Fruit fly (Drosophila melanogaster) whole organism, embryonic: ENCODE results near the gene Surf1.

ENCODE experiments used
- Abd-B ChIP-seq: fragments of 200-800 bp; sonication (Bioruptor generic); optimal IDR thresholded peaks from 2 replicates; lab custom pipeline; 2018; ENCODE audit warnings: missing biosample characterization, mild to moderate bottlenecking, missing genetic modification characterization, moderate library complexity
- Adf1 ChIP-seq: fragments of 200-800 bp; sonication (Bioruptor generic); IDR thresholded peaks from 2 replicates; pipeline ENCODE4 v1.3.6; 2022; ENCODE audit warnings: missing biosample characterization, missing genetic modification characterization
- Awh ChIP-seq: fragments of 200-800 bp; sonication (Bioruptor generic); IDR thresholded peaks from 2 replicates; pipeline ENCODE4, ENCODE4 v1.3.6; 2022; ENCODE audit warnings: missing biosample characterization, missing genetic modification characterization
- CG11247 ChIP-seq: fragments of 200-800 bp; sonication (Bioruptor generic); IDR thresholded peaks from 2 replicates; pipeline ENCODE4 v1.3.6; 2022; ENCODE audit warnings: missing biosample characterization, missing genetic modification characterization
- CG12236 ChIP-seq: fragments of 200-800 bp; sonication (Bioruptor generic); optimal IDR thresholded peaks from 2 replicates; lab custom pipeline; 2016; ENCODE audit warnings: missing biosample characterization, missing genetic modification characterization
- CG13624 ChIP-seq: fragments of 200-800 bp; sonication (Bioruptor generic); optimal IDR thresholded peaks from 2 replicates; lab custom pipeline; 2016; ENCODE audit warnings: missing biosample characterization, missing genetic modification characterization
- CG14441 ChIP-seq: fragments of 200-800 bp; sonication (Bioruptor generic); IDR thresholded peaks from 2 replicates; pipeline ENCODE4 v1.3.6; 2022; ENCODE audit warnings: missing biosample characterization, missing genetic modification characterization
- CG1602 ChIP-seq: fragments of 200-800 bp; sonication (Bioruptor generic); optimal IDR thresholded peaks from 3 replicates; lab custom pipeline; 2016; ENCODE audit warnings: missing biosample characterization, missing genetic modification characterization
- CG17186 ChIP-seq: fragments of 200-800 bp; sonication (Bioruptor generic); optimal IDR thresholded peaks from 3 replicates; lab custom pipeline; 2017; ENCODE audit warnings: missing biosample characterization, missing genetic modification reagents, missing genetic modification characterization
- CG17385 ChIP-seq: fragments of 200-800 bp; sonication (Bioruptor generic); optimal IDR thresholded peaks from 3 replicates; lab custom pipeline; 2018; ENCODE audit warnings: missing biosample characterization, mild to moderate bottlenecking, missing genetic modification characterization
- CG18011 ChIP-seq: fragments of 200-800 bp; sonication (Bioruptor generic); optimal IDR thresholded peaks from 2 replicates; lab custom pipeline; 2017; ENCODE audit warnings: missing biosample characterization, missing genetic modification characterization, mild to moderate bottlenecking, moderate library complexity, missing genotype
- CG4707 ChIP-seq: fragments of 200-800 bp; sonication (Bioruptor generic); optimal IDR thresholded peaks from 2 replicates; lab custom pipeline; 2018; ENCODE audit warnings: missing biosample characterization, mild to moderate bottlenecking, missing genetic modification characterization, moderate library complexity
- CG6813 ChIP-seq: fragments of 200-800 bp; sonication (Bioruptor generic); optimal IDR thresholded peaks from 2 replicates; lab custom pipeline; 2017; ENCODE audit warnings: missing biosample characterization, missing genetic modification characterization, mild to moderate bottlenecking, moderate library complexity, missing genetic modification reagents
- CG8290 ChIP-seq, 3 experiments: fragments of 200-800 bp; sonication (Bioruptor generic); optimal IDR thresholded peaks; 2 replicates each; lab custom pipeline; 2016 to 2019; ENCODE audit warnings: missing biosample characterization in 3 of 3, missing genetic modification characterization in 3 of 3, mild to moderate bottlenecking in 2 of 3, moderate library complexity in 1 of 3
- CG8478 ChIP-seq: fragments of >200 bp; optimal IDR thresholded peaks from 2 replicates; lab custom pipeline; 2018
- D19B ChIP-seq: fragments of 200-800 bp; sonication (Bioruptor generic); optimal IDR thresholded peaks from 2 replicates; lab custom pipeline; 2017; ENCODE audit warnings: missing biosample characterization, mild to moderate bottlenecking, missing genetic modification characterization
- Deaf1 ChIP-seq: fragments of 200-800 bp; optimal IDR thresholded peaks from 3 replicates; lab custom pipeline; 2019; ENCODE audit warnings: missing biosample characterization, mild to moderate bottlenecking, missing genetic modification characterization, moderate library complexity
- Doc2 ChIP-seq: fragments of 200-800 bp; sonication (Bioruptor generic); IDR thresholded peaks from 2 replicates; pipeline ENCODE4 v1.3.6; 2022; ENCODE audit warnings: missing biosample characterization, missing genetic modification characterization
- Ets65A ChIP-seq: fragments of 200-800 bp; sonication (Bioruptor generic); peaks from one replicate; lab custom pipeline; 2016; ENCODE audit warnings: missing biosample characterization, missing genetic modification characterization
- Fer2 ChIP-seq: fragments of 200-800 bp; sonication (Bioruptor generic); optimal IDR thresholded peaks from 2 replicates; lab custom pipeline; 2018; ENCODE audit warnings: missing biosample characterization, mild to moderate bottlenecking, missing genetic modification characterization, moderate library complexity
- Nf-YB ChIP-seq: fragments of 200-800 bp; sonication (Bioruptor generic); optimal IDR thresholded peaks from 3 replicates; lab custom pipeline; 2019; ENCODE audit warnings: missing biosample characterization, mild to moderate bottlenecking, missing genetic modification characterization, moderate library complexity
- Six4 ChIP-seq: fragments of 200-800 bp; sonication (Bioruptor generic); optimal IDR thresholded peaks from 2 replicates; lab custom pipeline; 2016; ENCODE audit warnings: missing biosample characterization, missing genetic modification characterization
- Trl ChIP-seq, 3 experiments: fragments of >200 bp in 2 of 3; fragments of 200-800 bp in 1 of 3; sonication (Bioruptor generic) in 1 of 3; optimal IDR thresholded peaks; 2 replicates in 1 of 3; 3 replicates in 2 of 3; lab custom pipeline; 2016 to 2017; ENCODE audit warnings: missing biosample characterization in 1 of 3, missing genetic modification characterization in 1 of 3
- Xbp1 ChIP-seq: fragments of 200-800 bp; sonication (Bioruptor generic); optimal IDR thresholded peaks from 3 replicates; lab custom pipeline; 2016; ENCODE audit warnings: missing biosample characterization, mild to moderate bottlenecking, missing genetic modification characterization
- ase ChIP-seq: fragments of 200-800 bp; sonication (Bioruptor generic); IDR thresholded peaks from 3 replicates; pipeline ENCODE4 v1.3.6; 2022; ENCODE audit warnings: missing biosample characterization, missing genetic modification characterization
- chinmo ChIP-seq: fragments of 200-800 bp; sonication (Bioruptor generic); IDR thresholded peaks from 4 replicates; pipeline ENCODE4 v1.3.6; 2022; ENCODE audit warnings: missing biosample characterization, missing genetic modification characterization; ENCODE audit not compliant: partially characterized antibody
- ci ChIP-seq: fragments of 200-800 bp; sonication (Bioruptor generic); IDR thresholded peaks from 3 replicates; pipeline ENCODE4 v1.3.6; 2022; ENCODE audit warnings: missing biosample characterization, missing genetic modification characterization
- dysf ChIP-seq: fragments of 200-800 bp; sonication (Bioruptor generic); IDR thresholded peaks from 3 replicates; pipeline ENCODE4 v1.3.6; 2022; ENCODE audit warnings: missing biosample characterization, missing genetic modification characterization
- ewg ChIP-seq: fragments of 200-800 bp; sonication (Bioruptor generic); optimal IDR thresholded peaks from 3 replicates; lab custom pipeline; 2017; ENCODE audit warnings: mild to moderate bottlenecking, missing biosample characterization, missing genetic modification reagents, missing genetic modification characterization
- exex ChIP-seq: fragments of 200-800 bp; sonication (Bioruptor generic); optimal IDR thresholded peaks from 4 replicates; lab custom pipeline; 2018; ENCODE audit warnings: missing biosample characterization, mild to moderate bottlenecking, missing genetic modification characterization, moderate library complexity
- ftz-f1 ChIP-seq: fragments of 200-800 bp; sonication (Bioruptor generic); optimal IDR thresholded peaks from 2 replicates; lab custom pipeline; 2016; ENCODE audit warnings: missing biosample characterization, missing genetic modification characterization
- gcm ChIP-seq: fragments of 200-800 bp; sonication (Bioruptor generic); optimal IDR thresholded peaks from 2 replicates; lab custom pipeline; 2019; ENCODE audit warnings: missing biosample characterization, mild to moderate bottlenecking, missing genetic modification characterization, moderate library complexity
- lilli ChIP-seq: fragments of 200-800 bp; sonication (Bioruptor generic); optimal IDR thresholded peaks from 3 replicates; lab custom pipeline; 2016; ENCODE audit warnings: missing biosample characterization, missing genetic modification characterization
- mld ChIP-seq: fragments of 200-800 bp; sonication (Bioruptor generic); IDR thresholded peaks from 3 replicates; pipeline ENCODE4 v1.3.6; 2022; ENCODE audit warnings: missing biosample characterization, missing genetic modification characterization; ENCODE audit not compliant: partially characterized antibody
- onecut ChIP-seq: fragments of 200-800 bp; sonication (Bioruptor generic); IDR thresholded peaks from 2 replicates; pipeline ENCODE4 v1.3.6; 2022; ENCODE audit warnings: missing biosample characterization, missing genetic modification characterization
- pnt ChIP-seq: fragments of 200-800 bp; sonication (Bioruptor generic); optimal IDR thresholded peaks from 3 replicates; lab custom pipeline; 2016; ENCODE audit warnings: missing biosample characterization, missing genetic modification characterization
- pros ChIP-seq: fragments of 200-800 bp; sonication (Bioruptor generic); optimal IDR thresholded peaks from 3 replicates; lab custom pipeline; 2019; ENCODE audit warnings: missing biosample characterization, mild to moderate bottlenecking, missing genetic modification characterization, moderate library complexity
- sd ChIP-seq: fragments of 200-800 bp; sonication (Bioruptor generic); optimal IDR thresholded peaks from 3 replicates; lab custom pipeline; 2018; ENCODE audit warnings: missing biosample characterization, mild to moderate bottlenecking, missing genetic modification characterization, moderate library complexity
- sug ChIP-seq: fragments of 200-800 bp; optimal IDR thresholded peaks from 2 replicates; lab custom pipeline; 2019; ENCODE audit warnings: missing biosample characterization, mild to moderate bottlenecking, missing genetic modification characterization, moderate library complexity

Surf1 gene

dm6 chr3L:6964488-6965152 is 6.5 kb downstream of the Surf1 start, which contains the start of gene sgl (continued):
- TF ChIP-seq CG8290 (GFP tag; optimal IDR thresholded peaks at IDR 0.05; lab: Kevin White, UChicago) (peak; percentile 76), CG8290 (tag; optimal IDR thresholded peaks at IDR 0.05; lab: Kevin White, UChicago) (peak; percentile 69 to 81), ci (GFP tag; lab: Robert Waterston, UW) (peak; percentile 76), Doc2 (no peak), CG18011 (GFP tag; lab: Kevin White, UChicago) (no peak), CG4707 (peak; percentile 3), Fer2 (tag; lab: Kevin White, UChicago) (no peak), ftz-f1 (peak; percentile 71), Nf-YB (peak; percentile 99), Abd-B (GFP tag; lab: Kevin White, UChicago) (no peak), pnt (GFP tag; lab: Kevin White, UChicago) (no peak), CG11247 (GFP tag; lab: Robert Waterston, UW) (peak; percentile 36; the same call in 1 of the 2 replicates), lilli (peak; percentile 20), Xbp1 (GFP tag; lab: Kevin White, UChicago) (peak; percentile 11), CG12236 (GFP tag; lab: Kevin White, UChicago) (peak; percentile 20), CG13624 (GFP tag; lab: Kevin White, UChicago) (peak; percentile 17), CG6813 (peak; percentile 57), ase (GFP tag; lab: Robert Waterston, UW) (no peak), Adf1 (GFP tag; lab: Robert Waterston, UW) (peak; percentile 60; the same call in 1 of the 2 replicates), pros (GFP tag; lab: Kevin White, UChicago) (peak; percentile 15), CG8478 (lab: Kevin White, UChicago) (no peak), chinmo (peak; percentile 93; the same call in 3 of the 4 replicates), Trl (optimal IDR thresholded peaks at IDR 0.05; lab: Kevin White, UChicago) (peak in 1 of 2 experiments; percentile 55), Trl (GFP tag; optimal IDR thresholded peaks at IDR 0.05; lab: Kevin White, UChicago) (no peak), CG1602 (no peak), onecut (peak; percentile 73), exex (tag; lab: Kevin White, UChicago) (peak; percentile 19), dysf (GFP tag; lab: Robert Waterston, UW) (0 out of 3 replicates have a peak, but pooled peaks have one; percentile 10), Awh (0 out of 2 replicates have a peak, but pooled peaks have one; percentile 25), mld (0 out of 3 replicates have a peak, but pooled peaks have one; percentile 66), CG17186 (GFP tag; lab: Kevin White, UChicago) (no peak), sug (tag; lab: Kevin White, UChicago) (peak; percentile 37), CG14441 (GFP tag; lab: Robert Waterston, UW) (0 out of 2 replicates have a peak, but pooled peaks have one; percentile 18), CG17385 (GFP tag; lab: Kevin White, UChicago) (peak; percentile 95), gcm (GFP tag; lab: Kevin White, UChicago) (peak; percentile 56), D19B (GFP tag; lab: Kevin White, UChicago) (peak; percentile 14), ewg (GFP tag; lab: Kevin White, UChicago) (peak; percentile 2)

- TF ChIP-seq Ets65A (GFP tag; lab: Kevin White, UChicago) (no peak), sd (tag; lab: Kevin White, UChicago) (no peak), lilli (no peak), Six4 (no peak), Deaf1 (no peak)
Measured at dm6 chr3L:6967797-6968196, 9.7 kb downstream of the Surf1 start, which contains the start of gene CG10064. Gene CG10064, minus strand, starts transcription at chr3L:6967897.
